Fruit fly (Drosophila melanogaster) whole organism, pupa: ENCODE results near the gene Cyp4g15.
A peak's percentile ranks its signal among the peaks of the same experiment; 100 is the strongest.

Experiments
- CG10348 ChIP-seq: fragments of 200-800 bp; sonication (Bioruptor generic); IDR thresholded peaks from 2 replicates; pipeline ENCODE4 v1.3.6; 2022; ENCODE audit warnings: missing biosample characterization, missing genetic modification characterization
- CG12605 ChIP-seq: fragments of 200-800 bp; sonication (Bioruptor generic); IDR thresholded peaks from 2 replicates; pipeline ENCODE4 v1.3.6; 2022; ENCODE audit warnings: missing biosample characterization, missing genetic modification characterization
- CG13204 ChIP-seq: fragments of 200-800 bp; sonication (Bioruptor generic); optimal IDR thresholded peaks from 2 replicates; lab custom pipeline; 2018; ENCODE audit warnings: missing biosample characterization, mild to moderate bottlenecking, missing genetic modification characterization, moderate library complexity
- CG14655 ChIP-seq: fragments of 200-800 bp; sonication (Bioruptor generic); optimal IDR thresholded peaks from 3 replicates; lab custom pipeline; 2017; ENCODE audit warnings: mild to moderate bottlenecking, missing biosample characterization, missing genetic modification reagents, missing genetic modification characterization
- CG15710 ChIP-seq: fragments of 200-800 bp; sonication (Bioruptor generic); optimal IDR thresholded peaks from 2 replicates; lab custom pipeline; 2018; ENCODE audit warnings: missing biosample characterization, mild to moderate bottlenecking, missing genetic modification characterization, moderate library complexity
- CG17806 ChIP-seq: fragments of 200-800 bp; sonication (Bioruptor generic); optimal IDR thresholded peaks from 2 replicates; lab custom pipeline; 2018; ENCODE audit warnings: missing biosample characterization, mild to moderate bottlenecking, missing genetic modification characterization, moderate library complexity
- CG32121 ChIP-seq: fragments of 200-800 bp; sonication (Bioruptor generic); IDR thresholded peaks from 2 replicates; pipeline ENCODE4 v1.3.6; 2022; ENCODE audit warnings: missing biosample characterization, missing genetic modification characterization
- CG34367 ChIP-seq: fragments of 200-800 bp; sonication (Bioruptor generic); optimal IDR thresholded peaks from 2 replicates; lab custom pipeline; 2018; ENCODE audit warnings: missing biosample characterization, mild to moderate bottlenecking, missing genetic modification characterization
- CG4496 ChIP-seq: fragments of 200-800 bp; sonication (Bioruptor generic); IDR thresholded peaks from 3 replicates; pipeline ENCODE4 v1.3.6; 2022; ENCODE audit warnings: missing biosample characterization, missing genetic modification characterization
- CG8159 ChIP-seq: fragments of 200-800 bp; sonication (Bioruptor generic); optimal IDR thresholded peaks from 3 replicates; lab custom pipeline; 2018; ENCODE audit warnings: missing biosample characterization, mild to moderate bottlenecking, missing genetic modification characterization, moderate library complexity
- CG8301 ChIP-seq: fragments of 200-800 bp; sonication (Bioruptor generic); optimal IDR thresholded peaks from 2 replicates; lab custom pipeline; 2018; ENCODE audit warnings: missing biosample characterization, mild to moderate bottlenecking, missing genetic modification characterization
- CG9948 ChIP-seq: fragments of 200-800 bp; sonication (Bioruptor generic); optimal IDR thresholded peaks from 2 replicates; lab custom pipeline; 2018; ENCODE audit warnings: missing biosample characterization, mild to moderate bottlenecking, missing genetic modification characterization, moderate library complexity
- D1 ChIP-seq: fragments of 200-800 bp; sonication (Bioruptor generic); optimal IDR thresholded peaks from 2 replicates; lab custom pipeline; 2018; ENCODE audit warnings: missing biosample characterization, mild to moderate bottlenecking, missing genetic modification characterization, moderate library complexity
- EcR ChIP-seq: fragments of 200-800 bp; sonication (Bioruptor generic); optimal IDR thresholded peaks from 3 replicates; lab custom pipeline; 2019; ENCODE audit warnings: missing biosample characterization, missing genetic modification characterization, mild to moderate bottlenecking, moderate library complexity, missing genetic modification reagents
- Ets98B ChIP-seq: fragments of 200-800 bp; sonication (Bioruptor generic); IDR thresholded peaks from 2 replicates; pipeline ENCODE4 v1.3.6; 2022; ENCODE audit warnings: missing biosample characterization, missing genetic modification characterization
- Pif1A ChIP-seq: fragments of 200-800 bp; sonication (Bioruptor generic); optimal IDR thresholded peaks from 3 replicates; lab custom pipeline; 2016; ENCODE audit warnings: missing biosample characterization, missing genetic modification characterization
- Pif1B ChIP-seq: fragments of 200-800 bp; sonication (Bioruptor generic); optimal IDR thresholded peaks from 3 replicates; lab custom pipeline; 2016; ENCODE audit warnings: missing biosample characterization, missing genetic modification characterization
- Snoo ChIP-seq: fragments of 200-800 bp; sonication (Bioruptor generic); optimal IDR thresholded peaks from 3 replicates; lab custom pipeline; 2017; ENCODE audit warnings: missing biosample characterization, mild to moderate bottlenecking, missing genetic modification characterization, inconsistent platforms
- fd96Ca ChIP-seq: fragments of 200-800 bp; sonication (Bioruptor generic); IDR thresholded peaks from 3 replicates; pipeline ENCODE4 v1.3.6; 2022; ENCODE audit warnings: missing biosample characterization, missing genetic modification characterization
- gl ChIP-seq: fragments of 200-800 bp; sonication (Bioruptor generic); optimal IDR thresholded peaks from 2 replicates; lab custom pipeline; 2018; ENCODE audit warnings: missing biosample characterization, mild to moderate bottlenecking, missing genetic modification characterization
- rn ChIP-seq: fragments of 200-800 bp; sonication (Bioruptor generic); IDR thresholded peaks from 2 replicates; pipeline ENCODE4 v1.3.6; 2022; ENCODE audit warnings: missing biosample characterization, missing genetic modification characterization

Gene Cyp4g15

DNA sequence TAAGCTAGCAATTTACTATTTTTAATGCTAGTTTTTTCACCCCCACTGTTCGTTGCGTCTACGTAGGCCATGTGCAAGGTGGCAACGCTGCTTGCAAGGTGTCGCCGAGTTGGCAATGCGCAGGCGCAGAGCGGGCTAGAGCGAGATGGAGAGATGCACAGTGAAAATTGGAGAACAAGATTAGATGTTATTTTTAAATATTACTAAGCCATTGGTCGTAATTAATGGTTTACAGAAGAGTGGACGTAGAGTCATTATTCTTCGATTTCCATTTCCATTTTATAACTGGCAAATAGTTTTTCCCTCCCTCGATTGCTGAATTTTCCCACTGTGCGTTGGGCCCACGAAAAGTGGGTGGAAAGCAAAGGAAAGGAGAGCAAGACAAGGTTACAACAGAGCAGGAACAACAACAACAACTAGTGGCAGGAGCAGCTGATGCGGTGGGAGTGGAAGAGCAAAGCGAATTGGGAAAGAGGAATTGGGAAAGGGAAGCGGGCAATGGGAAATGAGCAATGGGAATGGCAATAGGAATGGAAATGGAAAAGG is 23.9 kb upstream of the Cyp4g15 start:
- TF ChIP-seq Pif1B (GFP tag; lab: Kevin White, UChicago) (peak; percentile 89), CG14655 (GFP tag; lab: Kevin White, UChicago) (peak; percentile 88), CG4496 (GFP tag; lab: Robert Waterston, UW) (peak; percentile 97), CG15710 (tag; lab: Kevin White, UChicago) (peak; percentile 79), Ets98B (peak; percentile 94), CG8301 (peak; percentile 85), fd96Ca (peak; percentile 96), gl (peak; percentile 60), CG10348 (GFP tag; lab: Robert Waterston, UW) (peak; percentile 79), CG32121 (GFP tag; lab: Robert Waterston, UW) (peak; percentile 91), CG13204 (GFP tag; lab: Kevin White, UChicago) (peak; percentile 49), EcR (GFP tag; lab: Kevin White, UChicago) (peak; percentile 10), CG17806 (tag; lab: Kevin White, UChicago) (peak; percentile 82), CG9948 (tag; lab: Kevin White, UChicago) (peak; percentile 77), D1 (peak; percentile 16), CG8159 (peak; percentile 78), CG12605 (GFP tag; lab: Robert Waterston, UW) (peak; percentile 84), Snoo (tag; lab: Kevin White, UChicago) (peak; percentile 63), rn (GFP tag; lab: Robert Waterston, UW) (peak; percentile 81), CG34367 (peak; percentile 73), Pif1A (GFP tag; lab: Kevin White, UChicago) (peak; percentile 93)

DNA sequence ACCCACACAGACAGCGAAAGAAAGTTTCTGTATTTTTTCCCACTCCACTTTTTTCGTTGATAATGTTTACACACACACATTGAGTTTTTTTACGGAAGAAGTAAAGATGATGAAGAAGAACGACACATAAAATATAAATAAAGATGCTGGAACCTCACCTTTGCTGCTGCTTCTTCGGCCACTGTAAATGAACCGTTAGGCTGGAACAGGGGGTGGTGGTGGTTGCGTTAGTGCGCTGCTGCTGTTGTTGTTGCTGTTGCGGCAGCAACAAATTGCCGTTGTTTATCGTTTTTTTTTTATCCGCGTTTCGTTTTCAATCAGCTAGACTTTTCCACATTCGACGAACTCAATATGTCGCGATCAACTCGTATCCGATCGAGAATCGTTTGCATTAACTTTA is 23.2 kb upstream of the Cyp4g15 start:
- no peak for TF ChIP-seq rn (GFP tag; lab: Robert Waterston, UW)
- no peak for TF ChIP-seq CG12605 (GFP tag; lab: Robert Waterston, UW)
- TF ChIP-seq CG17806 (tag; lab: Kevin White, UChicago), result no peak
- TF ChIP-seq CG34367, result no peak
- TF ChIP-seq CG10348 (GFP tag; lab: Robert Waterston, UW), result no peak
- no peak for TF ChIP-seq Ets98B
- TF ChIP-seq CG8301, result no peak
- TF ChIP-seq EcR (GFP tag; lab: Kevin White, UChicago), result no peak
- TF ChIP-seq CG4496 (GFP tag; lab: Robert Waterston, UW), result no peak
- TF ChIP-seq Snoo (tag; lab: Kevin White, UChicago), result no peak
- no peak for TF ChIP-seq CG9948 (tag; lab: Kevin White, UChicago)
- TF ChIP-seq CG14655 (GFP tag; lab: Kevin White, UChicago), result no peak
- no peak for TF ChIP-seq CG32121 (GFP tag; lab: Robert Waterston, UW)
- TF ChIP-seq Pif1A (GFP tag; lab: Kevin White, UChicago), result no peak
- no peak for TF ChIP-seq Pif1B (GFP tag; lab: Kevin White, UChicago)
- TF ChIP-seq CG13204 (GFP tag; lab: Kevin White, UChicago), result no peak
- TF ChIP-seq fd96Ca, result no peak

dm6 chrX:11454189-11454882 is 22.5 kb upstream of the Cyp4g15 start, which contains the start of the genes Evi5 and HP5:
Evi5 (minus strand) TSS chrX:11454386.
HP5 (plus strand) TSS chrX:11454786.
- 0 out of 2 replicates have a peak, but pooled peaks have one; percentile 15 for TF ChIP-seq CG32121 (GFP tag; lab: Robert Waterston, UW)
- peak; percentile 20 for TF ChIP-seq CG8159
- TF ChIP-seq Pif1A (GFP tag; lab: Kevin White, UChicago), result no peak
- no peak for TF ChIP-seq CG9948 (tag; lab: Kevin White, UChicago)
- TF ChIP-seq EcR (GFP tag; lab: Kevin White, UChicago), result no peak
- peak; percentile 38; the same call in 1 of the 2 replicates for TF ChIP-seq CG12605 (GFP tag; lab: Robert Waterston, UW)
- TF ChIP-seq CG4496 (GFP tag; lab: Robert Waterston, UW), result peak; percentile 78; the same call in 2 of the 3 replicates
- peak; percentile 57 for TF ChIP-seq Snoo (tag; lab: Kevin White, UChicago)
- TF ChIP-seq CG8301, result no peak
- no peak for TF ChIP-seq CG10348 (GFP tag; lab: Robert Waterston, UW)
- TF ChIP-seq Pif1B (GFP tag; lab: Kevin White, UChicago), result no peak
- no peak for TF ChIP-seq CG34367
- peak; percentile 39; the same call in 1 of the 2 replicates for TF ChIP-seq rn (GFP tag; lab: Robert Waterston, UW)
- no peak for TF ChIP-seq gl
- no peak for TF ChIP-seq CG15710 (tag; lab: Kevin White, UChicago)
- no peak for TF ChIP-seq CG13204 (GFP tag; lab: Kevin White, UChicago)
- no peak for TF ChIP-seq CG17806 (tag; lab: Kevin White, UChicago)
- TF ChIP-seq CG14655 (GFP tag; lab: Kevin White, UChicago), result no peak
- TF ChIP-seq D1, result no peak
- TF ChIP-seq fd96Ca, result peak; percentile 61; the same call in 1 of the 3 replicates
- TF ChIP-seq Ets98B, result peak; percentile 26; the same call in 1 of the 2 replicates

DNA sequence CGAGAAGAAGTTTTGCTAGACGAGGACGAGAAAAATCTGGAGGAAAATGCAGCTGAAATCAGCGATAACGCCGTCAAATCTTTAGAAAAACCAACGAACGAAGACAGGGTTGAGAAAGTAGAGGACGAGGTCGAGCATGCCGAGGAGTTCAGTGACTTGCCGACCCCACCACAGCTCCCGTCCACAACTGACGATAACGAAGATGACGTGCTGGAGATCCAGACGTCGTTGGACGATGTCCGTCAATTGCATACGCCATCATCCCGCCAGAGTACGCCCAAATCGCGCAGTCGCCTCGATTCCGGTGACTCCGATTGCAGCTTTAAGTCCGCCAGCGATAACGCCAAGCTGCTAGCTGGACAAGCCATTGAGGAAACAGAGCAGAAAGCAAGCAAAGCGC is 19.7 kb upstream of the Cyp4g15 start:
- peak; percentile 82 for TF ChIP-seq EcR (GFP tag; lab: Kevin White, UChicago)
- TF ChIP-seq CG8301, result no peak
